Worm (Caenorhabditis elegans) whole organism, mixed stage, embryonic: ENCODE results near the gene M162.15.

Experiments used
- M03D4.4 ChIP-seq: sonication (generic microtip); optimal IDR thresholded peaks from 2 replicates; lab custom pipeline; 2017; ENCODE audit warnings: mild to moderate bottlenecking, missing genetic modification characterization, missing compliant biosample characterization
- bed-3 ChIP-seq: fragments of 200-800 bp; sonication (Bioruptor generic); optimal IDR thresholded peaks from 3 replicates; lab custom pipeline; 2018; ENCODE audit warnings: mild to moderate bottlenecking, missing genetic modification characterization, moderate library complexity, missing compliant biosample characterization
- blmp-1 ChIP-seq: fragments of 150-350 bp; optimal IDR thresholded peaks from 2 replicates; lab custom pipeline; 2014; ENCODE audit warnings: missing biosample characterization, missing genetic modification characterization
- ceh-39 ChIP-seq: fragments of 150-350 bp; optimal IDR thresholded peaks from 2 replicates; lab custom pipeline; 2014; ENCODE audit warnings: missing biosample characterization, missing genetic modification characterization
- ceh-43 ChIP-seq: fragments of 200-800 bp; sonication (Bioruptor generic); optimal IDR thresholded peaks from 2 replicates; lab custom pipeline; 2018; ENCODE audit warnings: mild to moderate bottlenecking, missing genetic modification characterization, moderate library complexity, missing compliant biosample characterization
- ceh-83 ChIP-seq: fragments of 200-800 bp; sonication (Bioruptor generic); optimal IDR thresholded peaks from 2 replicates; lab custom pipeline; 2018; ENCODE audit warnings: mild to moderate bottlenecking, missing genetic modification characterization, missing compliant biosample characterization
- ces-1 ChIP-seq: fragments of 150-350 bp; optimal IDR thresholded peaks from 2 replicates; lab custom pipeline; 2014; ENCODE audit warnings: missing biosample characterization, missing genetic modification reagents, missing genetic modification characterization
- cnd-1 ChIP-seq: fragments of 200-800 bp; sonication (Bioruptor generic); optimal IDR thresholded peaks from 2 replicates; lab custom pipeline; 2018; ENCODE audit warnings: mild to moderate bottlenecking, missing genetic modification characterization, missing compliant biosample characterization
- drap-1 ChIP-seq: fragments of 200-800 bp; sonication (Bioruptor generic); optimal IDR thresholded peaks from 3 replicates; lab custom pipeline; 2018; ENCODE audit warnings: mild to moderate bottlenecking, missing genetic modification characterization, missing compliant biosample characterization
- elt-1 ChIP-seq: sonication (generic microtip); optimal IDR thresholded peaks from 2 replicates; lab custom pipeline; 2017; ENCODE audit warnings: missing genetic modification characterization, mild to moderate bottlenecking, missing compliant biosample characterization, antibody characterized with exemption, moderate library complexity, borderline replicate concordance; ENCODE audit not compliant: insufficient read depth
- elt-3 ChIP-seq: fragments of 150-350 bp; optimal IDR thresholded peaks from 2 replicates; lab custom pipeline; 2014; ENCODE audit warnings: missing biosample characterization, missing genetic modification characterization
- flh-1 ChIP-seq: fragments of 200-800 bp; sonication (Bioruptor generic); optimal IDR thresholded peaks from 2 replicates; lab custom pipeline; 2018; ENCODE audit warnings: mild to moderate bottlenecking, missing genetic modification characterization, moderate library complexity, missing compliant biosample characterization
- ham-2 ChIP-seq: fragments of 200-800 bp; sonication (Bioruptor generic); optimal IDR thresholded peaks from 2 replicates; lab custom pipeline; 2018; ENCODE audit warnings: mild to moderate bottlenecking, missing genetic modification characterization, missing compliant biosample characterization
- hlh-1 ChIP-seq: fragments of 150-350 bp; optimal IDR thresholded peaks from 2 replicates; lab custom pipeline; 2014; ENCODE audit warnings: missing biosample characterization, missing genetic modification reagents, missing genetic modification characterization
- lin-13 ChIP-seq: fragments of 150-350 bp; optimal IDR thresholded peaks from 2 replicates; lab custom pipeline; 2014; ENCODE audit warnings: missing biosample characterization, missing genetic modification characterization
- lin-32 ChIP-seq: fragments of 200-800 bp; sonication (Bioruptor generic); optimal IDR thresholded peaks from 2 replicates; lab custom pipeline; 2018; ENCODE audit warnings: mild to moderate bottlenecking, missing genetic modification characterization, missing compliant biosample characterization
- lsy-2 ChIP-seq: fragments of 150-350 bp; optimal IDR thresholded peaks from 2 replicates; lab custom pipeline; 2014; ENCODE audit warnings: missing biosample characterization, missing genetic modification characterization
- mab-5 ChIP-seq: fragments of 150-350 bp; optimal IDR thresholded peaks from 2 replicates; lab custom pipeline; 2014; ENCODE audit warnings: missing biosample characterization, missing genetic modification characterization
- mep-1 ChIP-seq: fragments of 150-350 bp; optimal IDR thresholded peaks from 2 replicates; lab custom pipeline; 2017; ENCODE audit warnings: missing biosample characterization, missing genetic modification reagents, missing genetic modification characterization, inconsistent platforms
- mls-2 ChIP-seq: sonication (generic microtip); optimal IDR thresholded peaks from 2 replicates; lab custom pipeline; 2016; ENCODE audit warnings: mild to moderate bottlenecking, missing genetic modification characterization, moderate library complexity, missing compliant biosample characterization
- nhr-12 ChIP-seq: fragments of 150-350 bp; optimal IDR thresholded peaks from 2 replicates; lab custom pipeline; 2014; ENCODE audit warnings: missing biosample characterization, missing genetic modification characterization
- nhr-2 ChIP-seq: fragments of 150-350 bp; optimal IDR thresholded peaks from 2 replicates; lab custom pipeline; 2014; ENCODE audit warnings: missing biosample characterization, missing genetic modification characterization
- nhr-237 ChIP-seq: fragments of 150-350 bp; optimal IDR thresholded peaks from 2 replicates; lab custom pipeline; 2014; ENCODE audit warnings: missing biosample characterization, missing genetic modification characterization
- nhr-76 ChIP-seq: sonication (generic microtip); optimal IDR thresholded peaks from 2 replicates; lab custom pipeline; 2017; ENCODE audit warnings: missing biosample characterization, missing genetic modification characterization
- sem-2 ChIP-seq: fragments of 200-800 bp; sonication (Bioruptor generic); optimal IDR thresholded peaks from 2 replicates; lab custom pipeline; 2018; ENCODE audit warnings: mild to moderate bottlenecking, missing genetic modification characterization, missing compliant biosample characterization
- snpc-4 ChIP-seq: fragments of 150-350 bp; optimal IDR thresholded peaks from 2 replicates; lab custom pipeline; 2014; ENCODE audit warnings: missing biosample characterization, missing genetic modification characterization
- sptf-1 ChIP-seq: sonication (generic microtip); optimal IDR thresholded peaks from 2 replicates; lab custom pipeline; 2017; ENCODE audit warnings: mild to moderate bottlenecking, missing genetic modification characterization, moderate library complexity, missing compliant biosample characterization
- tbx-8 ChIP-seq: fragments of 200-800 bp; sonication (Bioruptor generic); optimal IDR thresholded peaks from 2 replicates; lab custom pipeline; 2018; ENCODE audit warnings: mild to moderate bottlenecking, missing genetic modification characterization, moderate library complexity, missing compliant biosample characterization
- unc-120 ChIP-seq: sonication (generic microtip); optimal IDR thresholded peaks from 2 replicates; lab custom pipeline; 2017; ENCODE audit warnings: missing genetic modification characterization, missing compliant biosample characterization; ENCODE audit not compliant: poor library complexity, severe bottlenecking
- unc-39 ChIP-seq: fragments of 150-350 bp; optimal IDR thresholded peaks from 2 replicates; lab custom pipeline; 2014; ENCODE audit warnings: missing biosample characterization, missing genetic modification characterization
- ztf-11 ChIP-seq: fragments of 150-350 bp; optimal IDR thresholded peaks from 2 replicates; lab custom pipeline; 2014; ENCODE audit warnings: missing biosample characterization, missing genetic modification characterization

M162.15 gene

ce11 chrV:19771660-19772059 is at the start of gene M162.15:
TSS of gene M162.15 (minus strand) at chrV:19771760.
- TF ChIP-seq lin-32 (GFP tag; lab: Kevin White, UChicago) (no peak), lin-13 (tag; lab: Kevin White, UChicago) (no peak), nhr-2 (tag; lab: Kevin White, UChicago) (no peak), tbx-8 (GFP tag; lab: Kevin White, UChicago) (no peak), ceh-43 (GFP tag; lab: Kevin White, UChicago) (no peak), sem-2 (GFP tag; lab: Kevin White, UChicago) (no peak), drap-1 (GFP tag; lab: Kevin White, UChicago) (no peak), elt-3 (tag; lab: Kevin White, UChicago) (no peak), flh-1 (no peak), nhr-237 (tag; lab: Kevin White, UChicago) (no peak), hlh-1 (no peak), mep-1 (no peak), ham-2 (no peak)
- TF ChIP-seq, all 35 proteins: peak for 0

DNA sequence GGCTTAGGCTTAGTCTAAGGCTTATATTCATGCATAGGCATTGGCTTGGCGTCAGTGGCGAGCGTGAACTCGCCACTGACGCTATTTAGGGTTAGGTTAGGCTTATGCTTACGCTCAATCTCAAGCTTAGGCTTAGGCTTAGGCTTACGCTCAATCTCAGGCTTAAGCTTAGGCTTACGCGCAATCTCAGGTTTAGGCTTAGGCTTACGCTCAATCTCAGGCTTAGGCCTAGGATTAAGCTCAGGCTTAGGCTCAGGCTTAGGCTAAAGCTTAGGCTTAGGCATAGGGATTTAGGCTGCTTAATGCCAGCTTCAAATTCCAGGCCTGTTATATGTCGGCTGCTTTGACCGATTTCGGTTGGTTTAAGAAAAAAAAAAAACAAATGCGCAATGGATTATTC is 48.6 kb upstream of the M162.15 start:
- TF ChIP-seq lsy-2 (tag; lab: Kevin White, UChicago) = no peak
- no peak for TF ChIP-seq unc-120 (tag; lab: Kevin White, UChicago)
- TF ChIP-seq ces-1 (GFP tag; lab: Kevin White, UChicago) = no peak
- no peak for TF ChIP-seq nhr-12 (tag; lab: Kevin White, UChicago)
- no peak for TF ChIP-seq ceh-83
- no peak for TF ChIP-seq lin-32 (GFP tag; lab: Kevin White, UChicago)
- TF ChIP-seq elt-1 (tag; lab: Kevin White, UChicago) = no peak

DNA sequence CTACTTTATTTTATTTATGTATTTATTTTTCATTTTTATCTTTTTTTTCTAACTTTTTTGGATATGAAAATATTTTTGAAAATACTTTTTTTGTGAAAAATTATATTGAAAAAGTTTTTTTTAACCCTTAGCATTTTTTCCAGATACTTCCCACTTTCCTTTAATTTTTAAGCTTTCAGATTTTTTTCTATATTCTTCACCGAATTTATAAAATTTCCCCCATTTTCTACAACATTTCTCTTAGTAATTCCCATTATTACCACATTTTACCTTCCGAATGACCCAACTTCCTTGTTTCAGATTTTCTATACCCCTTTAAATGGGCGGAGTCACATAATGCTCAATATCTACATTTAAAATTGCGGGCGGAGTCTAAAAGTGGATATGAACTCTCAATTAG is 43.3 kb upstream of the M162.15 start, which contains the start of gene daf-28:
Gene daf-28, plus strand, starts transcription at position 301 of the 400 bp plus-strand sequence.
- TF ChIP-seq ceh-39 (tag; lab: Kevin White, UChicago) = no peak
- TF ChIP-seq sem-2 (GFP tag; lab: Kevin White, UChicago) = no peak
- no peak for TF ChIP-seq nhr-76 (tag; lab: Kevin White, UChicago)
- TF ChIP-seq lin-13 (tag; lab: Kevin White, UChicago) = no peak
- no peak for TF ChIP-seq mls-2 (tag; lab: Kevin White, UChicago)
- no peak for TF ChIP-seq drap-1 (GFP tag; lab: Kevin White, UChicago)
- no peak for TF ChIP-seq tbx-8 (GFP tag; lab: Kevin White, UChicago)
- TF ChIP-seq mep-1 = no peak
- no peak for TF ChIP-seq ztf-11 (tag; lab: Kevin White, UChicago)
- TF ChIP-seq lin-32 (GFP tag; lab: Kevin White, UChicago) = no peak
- no peak for TF ChIP-seq M03D4.4 (tag; lab: Kevin White, UChicago)
- no peak for TF ChIP-seq hlh-1
- TF ChIP-seq cnd-1 = no peak
- TF ChIP-seq sptf-1 (tag; lab: Kevin White, UChicago) = no peak
- no peak for TF ChIP-seq ceh-43 (GFP tag; lab: Kevin White, UChicago)
- no peak for TF ChIP-seq ham-2
- TF ChIP-seq ces-1 (GFP tag; lab: Kevin White, UChicago) = no peak
- no peak for TF ChIP-seq unc-120 (tag; lab: Kevin White, UChicago)
- no peak for TF ChIP-seq nhr-12 (tag; lab: Kevin White, UChicago)
- TF ChIP-seq flh-1 = no peak
- TF ChIP-seq, all 35 proteins: peak for 0

DNA sequence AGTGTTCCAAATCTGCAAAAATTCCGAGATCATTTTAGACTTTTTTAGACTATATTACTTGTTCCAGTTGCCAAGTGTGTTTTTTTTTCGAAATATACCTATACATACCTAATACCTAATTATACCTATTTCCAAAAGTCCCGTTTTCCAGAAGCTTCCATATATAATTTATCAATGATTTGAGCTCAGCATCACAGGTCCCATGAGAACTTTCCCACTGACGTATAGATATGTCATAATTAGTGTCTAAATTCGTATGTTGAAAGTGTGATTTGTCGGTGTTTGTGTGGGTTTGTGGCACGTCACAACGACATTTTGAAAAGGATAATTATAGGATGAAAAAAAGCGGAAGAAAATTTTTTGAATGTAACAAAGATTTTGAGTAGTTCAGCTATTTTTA is 34.0 kb upstream of the M162.15 start:
- TF ChIP-seq flh-1 (no peak), mls-2 (tag; lab: Kevin White, UChicago) (no peak), cnd-1 (no peak), blmp-1 (tag; lab: Kevin White, UChicago) (no peak), unc-39 (no peak), nhr-2 (tag; lab: Kevin White, UChicago) (no peak), elt-3 (tag; lab: Kevin White, UChicago) (no peak), hlh-1 (no peak), nhr-12 (tag; lab: Kevin White, UChicago) (no peak), M03D4.4 (tag; lab: Kevin White, UChicago) (no peak), nhr-237 (tag; lab: Kevin White, UChicago) (no peak), ham-2 (no peak), bed-3 (GFP tag; lab: Kevin White, UChicago) (no peak), lsy-2 (tag; lab: Kevin White, UChicago) (no peak), ceh-83 (no peak), snpc-4 (tag; lab: Kevin White, UChicago) (no peak), ces-1 (GFP tag; lab: Kevin White, UChicago) (no peak), ceh-43 (GFP tag; lab: Kevin White, UChicago) (no peak), mab-5 (no peak), ceh-39 (tag; lab: Kevin White, UChicago) (no peak)
